Worm (Caenorhabditis elegans) whole organism, late embryonic: ENCODE results near the gene K02A6.3.

Experiments used
- C08G9.2 ChIP-seq: sonication (generic microtip); optimal IDR thresholded peaks from 2 replicates; lab custom pipeline; 2016; ENCODE audit warnings: mild to moderate bottlenecking, missing genetic modification characterization, moderate library complexity, missing compliant biosample characterization
- C38D4.7 ChIP-seq: fragments of 200-800 bp; sonication (Bioruptor generic); optimal IDR thresholded peaks from 2 replicates; lab custom pipeline; 2018; ENCODE audit warnings: mild to moderate bottlenecking, missing genetic modification characterization, moderate library complexity, missing compliant biosample characterization
- K02D7.2 ChIP-seq: sonication (generic microtip); optimal IDR thresholded peaks from 2 replicates; lab custom pipeline; 2017; ENCODE audit warnings: mild to moderate bottlenecking, missing genetic modification characterization, missing compliant biosample characterization
- K09A11.1 ChIP-seq: sonication (generic microtip); optimal IDR thresholded peaks from 2 replicates; lab custom pipeline; 2017; ENCODE audit warnings: antibody characterized with exemption, mild to moderate bottlenecking, missing genetic modification characterization, missing compliant biosample characterization; ENCODE audit not compliant: insufficient read depth
- ceh-14 ChIP-seq: sonication (generic microtip); optimal IDR thresholded peaks from 2 replicates; lab custom pipeline; 2016; ENCODE audit warnings: missing genotype, missing genetic modification characterization, missing compliant biosample characterization
- ceh-18 ChIP-seq: sonication (generic microtip); optimal IDR thresholded peaks from 2 replicates; lab custom pipeline; 2016; ENCODE audit warnings: missing genetic modification characterization, missing compliant biosample characterization
- ceh-2 ChIP-seq: sonication (generic microtip); optimal IDR thresholded peaks from 2 replicates; lab custom pipeline; 2016; ENCODE audit warnings: missing genotype, missing genetic modification characterization, missing compliant biosample characterization
- ceh-24 ChIP-seq: sonication (generic microtip); optimal IDR thresholded peaks from 2 replicates; lab custom pipeline; 2016; ENCODE audit warnings: mild to moderate bottlenecking, missing genetic modification characterization, missing compliant biosample characterization
- ceh-30 ChIP-seq: fragments of 150-350 bp; optimal IDR thresholded peaks from 2 replicates; lab custom pipeline; 2014; ENCODE audit warnings: missing biosample characterization, missing genetic modification characterization
- ceh-31 ChIP-seq: sonication (generic microtip); optimal IDR thresholded peaks from 2 replicates; lab custom pipeline; 2016; ENCODE audit warnings: missing genetic modification characterization, missing compliant biosample characterization
- ceh-45 ChIP-seq: fragments of 200-800 bp; sonication (Bioruptor generic); IDR thresholded peaks from 2 replicates; pipeline ENCODE4 v1.3.6; 2022; ENCODE audit warnings: missing genetic modification reagents, missing genetic modification characterization, missing compliant biosample characterization
- ceh-6 ChIP-seq: fragments of 200-800 bp; sonication (Bioruptor generic); optimal IDR thresholded peaks from 2 replicates; lab custom pipeline; 2018; ENCODE audit warnings: mild to moderate bottlenecking, missing genetic modification characterization, missing compliant biosample characterization
- ceh-9 ChIP-seq: sonication (generic microtip); optimal IDR thresholded peaks from 2 replicates; lab custom pipeline; 2016; ENCODE audit warnings: mild to moderate bottlenecking, missing genetic modification characterization, inconsistent platforms, missing compliant biosample characterization
- dmd-4 ChIP-seq: sonication (generic microtip); optimal IDR thresholded peaks from 2 replicates; lab custom pipeline; 2016; ENCODE audit warnings: borderline replicate concordance, missing genetic modification characterization, missing compliant biosample characterization
- dve-1 ChIP-seq: sonication (generic microtip); optimal IDR thresholded peaks from 2 replicates; lab custom pipeline; 2017; ENCODE audit warnings: antibody characterized with exemption, mild to moderate bottlenecking, missing genetic modification characterization, missing compliant biosample characterization
- elt-2 ChIP-seq: sonication (generic microtip); optimal IDR thresholded peaks from 2 replicates; lab custom pipeline; 2016; ENCODE audit warnings: missing genetic modification reagents, missing genetic modification characterization, missing compliant biosample characterization
- elt-4 ChIP-seq: sonication (generic microtip); optimal IDR thresholded peaks from 2 replicates; lab custom pipeline; 2016; ENCODE audit warnings: missing genetic modification characterization, missing compliant biosample characterization
- ets-4 ChIP-seq: sonication (generic microtip); optimal IDR thresholded peaks from 2 replicates; lab custom pipeline; 2016; ENCODE audit warnings: missing genetic modification characterization, missing compliant biosample characterization
- fkh-10 ChIP-seq: fragments of 150-350 bp; optimal IDR thresholded peaks from 2 replicates; lab custom pipeline; 2014; ENCODE audit warnings: missing biosample characterization, missing genetic modification reagents, missing genetic modification characterization
- gmeb-2 ChIP-seq: sonication (generic microtip); optimal IDR thresholded peaks from 2 replicates; lab custom pipeline; 2016; ENCODE audit warnings: missing genetic modification characterization, inconsistent platforms, missing compliant biosample characterization
- hlh-13 ChIP-seq: fragments of 200-800 bp; sonication (Bioruptor generic); optimal IDR thresholded peaks from 2 replicates; lab custom pipeline; 2018; ENCODE audit warnings: mild to moderate bottlenecking, missing genetic modification characterization, missing compliant biosample characterization
- hlh-8 ChIP-seq: sonication (generic microtip); optimal IDR thresholded peaks from 2 replicates; lab custom pipeline; 2016; ENCODE audit warnings: missing genotype, missing genetic modification characterization, missing compliant biosample characterization
- lin-11 ChIP-seq: fragments of 200-800 bp; sonication (Bioruptor generic); optimal IDR thresholded peaks from 2 replicates; lab custom pipeline; 2018; ENCODE audit warnings: mild to moderate bottlenecking, missing genetic modification characterization, missing compliant biosample characterization
- nfya-1 ChIP-seq: sonication (generic microtip); optimal IDR thresholded peaks from 2 replicates; lab custom pipeline; 2017; ENCODE audit warnings: missing genetic modification characterization, mild to moderate bottlenecking, missing compliant biosample characterization, antibody characterized with exemption, moderate library complexity
- nhr-11 ChIP-seq: fragments of 150-350 bp; optimal IDR thresholded peaks from 2 replicates; lab custom pipeline; 2014; ENCODE audit warnings: missing biosample characterization, missing genetic modification characterization
- nhr-232 ChIP-seq: sonication (generic microtip); optimal IDR thresholded peaks from 2 replicates; lab custom pipeline; 2016; ENCODE audit warnings: missing genetic modification characterization, missing compliant biosample characterization
- odd-2 ChIP-seq: sonication (generic microtip); optimal IDR thresholded peaks from 2 replicates; lab custom pipeline; 2017; ENCODE audit warnings: antibody characterized with exemption, mild to moderate bottlenecking, missing genetic modification characterization, missing compliant biosample characterization
- pag-3 ChIP-seq: sonication (generic microtip); optimal IDR thresholded peaks from 2 replicates; lab custom pipeline; 2016; ENCODE audit warnings: missing compliant biosample characterization, missing genetic modification characterization, borderline replicate concordance
- pat-9 ChIP-seq: fragments of 200-800 bp; sonication (Bioruptor generic); optimal IDR thresholded peaks from 2 replicates; lab custom pipeline; 2018; ENCODE audit warnings: mild to moderate bottlenecking, missing genetic modification characterization, moderate library complexity, missing compliant biosample characterization
- pax-1 ChIP-seq: fragments of 150-350 bp; optimal IDR thresholded peaks from 2 replicates; lab custom pipeline; 2014; ENCODE audit warnings: missing biosample characterization, missing genetic modification characterization
- pha-2 ChIP-seq: sonication (generic microtip); optimal IDR thresholded peaks from 2 replicates; lab custom pipeline; 2017; ENCODE audit warnings: mild to moderate bottlenecking, missing genetic modification characterization, missing compliant biosample characterization
- pha-4 ChIP-seq: fragments of 150-350 bp; optimal IDR thresholded peaks from 2 replicates; lab custom pipeline; 2018; ENCODE audit warnings: missing biosample characterization, missing genetic modification reagents, missing genetic modification characterization
- pqm-1 ChIP-seq: sonication (generic microtip); optimal IDR thresholded peaks from 2 replicates; lab custom pipeline; 2016; ENCODE audit warnings: missing genetic modification characterization, missing compliant biosample characterization
- ref-2 ChIP-seq: sonication (generic microtip); optimal IDR thresholded peaks from 2 replicates; lab custom pipeline; 2016; ENCODE audit warnings: missing genetic modification characterization, missing compliant biosample characterization
- rnt-1 ChIP-seq: sonication (generic microtip); optimal IDR thresholded peaks from 2 replicates; lab custom pipeline; 2016; ENCODE audit warnings: missing genetic modification characterization, missing compliant biosample characterization
- sox-2 ChIP-seq: fragments of 200-800 bp; sonication (Bioruptor generic); IDR thresholded peaks from 2 replicates; pipeline ENCODE4 v1.3.6; 2022; ENCODE audit warnings: missing genetic modification reagents, missing genetic modification characterization, missing compliant biosample characterization
- sox-4 ChIP-seq: sonication (generic microtip); optimal IDR thresholded peaks from 2 replicates; lab custom pipeline; 2017; ENCODE audit warnings: mild to moderate bottlenecking, missing genetic modification characterization, inconsistent platforms, missing compliant biosample characterization
- syd-9 ChIP-seq: sonication (generic microtip); optimal IDR thresholded peaks from 2 replicates; lab custom pipeline; 2016; ENCODE audit warnings: mild to moderate bottlenecking, missing genetic modification characterization, moderate library complexity, missing compliant biosample characterization
- tbx-2 ChIP-seq: sonication (generic microtip); optimal IDR thresholded peaks from 2 replicates; lab custom pipeline; 2016; ENCODE audit warnings: missing genetic modification characterization, missing compliant biosample characterization
- unc-3 ChIP-seq, 2 experiments: fragments of 200-800 bp in 1 of 2; sonication (Bioruptor generic) in 1 of 2; sonication (generic microtip) in 1 of 2; conservative IDR thresholded peaks in 1 of 2; optimal IDR thresholded peaks in 1 of 2; 2 replicates each; pipeline versions ENCODE4 v1.3.6 to Lab custom; 2016 to 2022; ENCODE audit warnings: missing compliant biosample characterization in 2 of 2, missing genetic modification characterization in 2 of 2, missing genetic modification reagents in 1 of 2
- unc-42 ChIP-seq: sonication (generic microtip); optimal IDR thresholded peaks from 2 replicates; lab custom pipeline; 2016; ENCODE audit warnings: missing genotype, missing genetic modification characterization, missing compliant biosample characterization
- unc-55 ChIP-seq: sonication (generic microtip); optimal IDR thresholded peaks from 2 replicates; lab custom pipeline; 2017; ENCODE audit warnings: missing biosample characterization, missing genetic modification reagents, missing genetic modification characterization
- unc-86 ChIP-seq: sonication (generic microtip); optimal IDR thresholded peaks from 2 replicates; lab custom pipeline; 2016; ENCODE audit warnings: missing genetic modification characterization, missing compliant biosample characterization
- zip-5 ChIP-seq: sonication (generic microtip); optimal IDR thresholded peaks from 2 replicates; lab custom pipeline; 2016; ENCODE audit warnings: missing genetic modification characterization, missing compliant biosample characterization
- ztf-16 ChIP-seq: sonication (generic microtip); optimal IDR thresholded peaks from 2 replicates; lab custom pipeline; 2017; ENCODE audit warnings: missing genetic modification characterization, missing compliant biosample characterization

K02A6.3 gene

ce11 chrX:8231858-8232257, at the start of gene K02A6.3 (continued):
- no peak for TF ChIP-seq C08G9.2
- TF ChIP-seq dmd-4 (tag; lab: Kevin White, UChicago) = no peak
- TF ChIP-seq gmeb-2 = no peak
- TF ChIP-seq fkh-10 (GFP tag; lab: Kevin White, UChicago) = no peak
- no peak for TF ChIP-seq zip-5 (tag; lab: Kevin White, UChicago)
- no peak for TF ChIP-seq lin-11 (tag; lab: Kevin White, UChicago)
- TF ChIP-seq pqm-1 (tag; lab: Kevin White, UChicago) = no peak
- peak; percentile 72 for TF ChIP-seq unc-55
- TF ChIP-seq ceh-6 (GFP tag; lab: Kevin White, UChicago) = no peak
- no peak for TF ChIP-seq ceh-45 (GFP tag; lab: Robert Waterston, UW)
- TF ChIP-seq pha-2 = no peak
- peak; percentile 28 for TF ChIP-seq elt-2 (tag; lab: Kevin White, UChicago)
- no peak for TF ChIP-seq odd-2
- TF ChIP-seq nfya-1 (tag; lab: Kevin White, UChicago) = peak; percentile 65
- TF ChIP-seq ets-4 (tag; lab: Kevin White, UChicago) = peak; percentile 48

- no peak for TF ChIP-seq gmeb-2
- no peak for TF ChIP-seq K02D7.2 (tag; lab: Kevin White, UChicago)
- TF ChIP-seq tbx-2 (tag; lab: Kevin White, UChicago) = no peak
- TF ChIP-seq pag-3 (tag; lab: Kevin White, UChicago) = no peak
- no peak for TF ChIP-seq ceh-14
- TF ChIP-seq ets-4 (tag; lab: Kevin White, UChicago) = no peak
- TF ChIP-seq elt-4 (tag; lab: Kevin White, UChicago) = no peak
- TF ChIP-seq nhr-11 = no peak
- no peak for TF ChIP-seq hlh-13 (GFP tag; lab: Kevin White, UChicago)
- TF ChIP-seq nhr-232 (tag; lab: Kevin White, UChicago) = no peak
- no peak for TF ChIP-seq nfya-1 (tag; lab: Kevin White, UChicago)
- no peak for TF ChIP-seq dve-1 (tag; lab: Kevin White, UChicago)
- no peak for TF ChIP-seq sox-4
- no peak for TF ChIP-seq ceh-6 (GFP tag; lab: Kevin White, UChicago)
- no peak for TF ChIP-seq hlh-8 (tag; lab: Kevin White, UChicago)
- TF ChIP-seq ceh-2 (tag; lab: Kevin White, UChicago) = no peak
- TF ChIP-seq zip-5 (tag; lab: Kevin White, UChicago) = no peak
- TF ChIP-seq pax-1 = no peak
Measured at ce11 chrX:8276984-8277383, 45.3 kb upstream of the K02A6.3 start.

- TF ChIP-seq unc-3 (GFP tag; conservative IDR thresholded peaks at IDR 0.05; lab: Robert Waterston, UW) (no peak), unc-3 (tag; optimal IDR thresholded peaks at IDR 0.05; lab: Kevin White, UChicago) (no peak), sox-4 (no peak), ztf-16 (tag; lab: Kevin White, UChicago) (no peak), ceh-9 (no peak), ceh-24 (no peak), ceh-30 (no peak), unc-42 (peak; percentile 32), C08G9.2 (no peak), K02D7.2 (tag; lab: Kevin White, UChicago) (no peak), ceh-31 (tag; lab: Kevin White, UChicago) (peak; percentile 18), tbx-2 (tag; lab: Kevin White, UChicago) (peak; percentile 55), fkh-10 (GFP tag; lab: Kevin White, UChicago) (no peak), nfya-1 (tag; lab: Kevin White, UChicago) (peak; percentile 26), C38D4.7 (no peak), rnt-1 (tag; lab: Kevin White, UChicago) (no peak), syd-9 (no peak), pha-4 (tag; lab: Kevin White, UChicago) (no peak), ceh-18 (tag; lab: Kevin White, UChicago) (peak; percentile 52), pat-9 (tag; lab: Kevin White, UChicago) (no peak), K09A11.1 (no peak), ceh-6 (GFP tag; lab: Kevin White, UChicago) (no peak), ref-2 (tag; lab: Kevin White, UChicago) (peak; percentile 17), gmeb-2 (no peak), sox-2 (GFP tag; lab: Robert Waterston, UW) (no peak), ceh-45 (GFP tag; lab: Robert Waterston, UW) (no peak), hlh-8 (tag; lab: Kevin White, UChicago) (no peak), pag-3 (tag; lab: Kevin White, UChicago) (no peak), unc-86 (tag; lab: Kevin White, UChicago) (no peak), dmd-4 (tag; lab: Kevin White, UChicago) (no peak), elt-2 (tag; lab: Kevin White, UChicago) (no peak)
Measured at ce11 chrX:8276333-8276732, 44.6 kb upstream of the K02A6.3 start.
